Fruit fly (Drosophila melanogaster): ENCODE results near the gene MED28.

DNA sequence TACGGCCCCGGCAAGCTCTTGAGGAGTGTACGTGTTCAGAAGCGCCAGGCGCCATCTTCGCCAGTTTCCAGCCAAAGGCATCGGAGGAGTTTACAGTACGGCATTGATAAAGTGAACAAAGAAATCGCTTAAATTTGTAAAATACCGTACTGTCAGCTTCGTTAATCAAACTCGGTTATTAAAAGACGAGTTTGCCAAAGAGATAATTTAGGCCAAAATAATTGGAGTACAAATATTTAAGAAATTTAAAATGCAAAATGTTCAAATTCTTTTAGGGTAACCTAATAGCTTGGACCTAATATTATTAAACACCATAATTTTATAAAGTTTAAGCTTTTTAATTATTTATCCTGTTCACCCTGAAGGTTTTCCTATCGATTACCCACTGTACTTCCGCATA is 25.0 kb upstream of the MED28 start:
- no peak for TF ChIP-seq Eip93F (GFP tag; optimal IDR thresholded peaks at IDR 0.05)
- no peak for TF ChIP-seq dac (GFP tag; optimal IDR thresholded peaks at IDR 0.05)
- TF ChIP-seq dsx (GFP tag; optimal IDR thresholded peaks at IDR 0.05; ENCODE audit: poor library complexity, severe bottlenecking) = no peak
- TF ChIP-seq CG34406 (GFP tag; optimal IDR thresholded peaks at IDR 0.05) = peak; percentile 14
- peak; percentile 61 for TF ChIP-seq svp (GFP tag)

All from whole organism, prepupa.